Fruit fly (Drosophila melanogaster) whole organism, embryonic: Measurements from ENCODE around the gene CG4009.

Source experiments
- Atf3 ChIP-seq: fragments of 200-800 bp; sonication (Bioruptor generic); optimal IDR thresholded peaks from 3 replicates; lab custom pipeline; 2016; ENCODE audit warnings: missing biosample characterization, missing genetic modification characterization
- BEAF-32 ChIP-seq: fragments of 200-800 bp; sonication (Bioruptor generic); optimal IDR thresholded peaks from 3 replicates; lab custom pipeline; 2017; ENCODE audit warnings: missing biosample characterization, missing genetic modification characterization, mild to moderate bottlenecking, moderate library complexity, missing genetic modification reagents
- CG1024 ChIP-seq: fragments of 200-800 bp; sonication (Bioruptor generic); IDR thresholded peaks from 2 replicates; pipeline ENCODE4 v1.3.6; 2022; ENCODE audit warnings: missing biosample characterization, missing genetic modification characterization
- CG11695 ChIP-seq: fragments of 200-800 bp; sonication (Bioruptor generic); IDR thresholded peaks from 3 replicates; pipeline ENCODE4 v1.3.6; 2022; ENCODE audit warnings: missing biosample characterization, missing genetic modification characterization
- CG12299 ChIP-seq: fragments of 200-800 bp; sonication (Bioruptor generic); optimal IDR thresholded peaks from 2 replicates; lab custom pipeline; 2018; ENCODE audit warnings: missing biosample characterization, mild to moderate bottlenecking, missing genetic modification characterization
- CG12942 ChIP-seq: fragments of 200-800 bp; sonication (Bioruptor generic); optimal IDR thresholded peaks from 3 replicates; lab custom pipeline; 2016; ENCODE audit warnings: missing biosample characterization, missing genetic modification characterization
- CG13624 ChIP-seq: fragments of 200-800 bp; sonication (Bioruptor generic); optimal IDR thresholded peaks from 2 replicates; lab custom pipeline; 2016; ENCODE audit warnings: missing biosample characterization, missing genetic modification characterization
- CG14667 ChIP-seq: fragments of 200-800 bp; sonication (Bioruptor generic); IDR thresholded peaks from 2 replicates; pipeline ENCODE4 v1.3.6; 2022; ENCODE audit warnings: missing biosample characterization, missing genetic modification characterization
- CG14710 ChIP-seq: fragments of 200-800 bp; sonication (Bioruptor generic); optimal IDR thresholded peaks from 3 replicates; lab custom pipeline; 2019; ENCODE audit warnings: missing biosample characterization, mild to moderate bottlenecking, missing genetic modification characterization, moderate library complexity
- CG15479 ChIP-seq: fragments of 200-800 bp; sonication (Bioruptor generic); optimal IDR thresholded peaks from 3 replicates; lab custom pipeline; 2019; ENCODE audit warnings: missing biosample characterization, mild to moderate bottlenecking, missing genetic modification characterization, moderate library complexity
- CG17186 ChIP-seq: fragments of 200-800 bp; sonication (Bioruptor generic); optimal IDR thresholded peaks from 3 replicates; lab custom pipeline; 2017; ENCODE audit warnings: missing biosample characterization, missing genetic modification reagents, missing genetic modification characterization
- CG17361 ChIP-seq: fragments of 200-800 bp; sonication (Bioruptor generic); IDR thresholded peaks from 3 replicates; pipeline ENCODE4 v1.3.6; 2022; ENCODE audit warnings: missing biosample characterization, missing genetic modification characterization
- CG18764 ChIP-seq: fragments of 200-800 bp; sonication (Bioruptor generic); optimal IDR thresholded peaks from 3 replicates; lab custom pipeline; 2016; ENCODE audit warnings: missing biosample characterization, missing genetic modification characterization
- CG31388 ChIP-seq: fragments of 200-800 bp; sonication (Bioruptor generic); optimal IDR thresholded peaks from 2 replicates; lab custom pipeline; 2016; ENCODE audit warnings: missing biosample characterization, missing genetic modification characterization
- CG3281 ChIP-seq: fragments of 200-800 bp; sonication (Bioruptor generic); optimal IDR thresholded peaks from 3 replicates; lab custom pipeline; 2017; ENCODE audit warnings: missing biosample characterization, mild to moderate bottlenecking, missing genetic modification characterization
- CG4617 ChIP-seq: fragments of 200-800 bp; sonication (Bioruptor generic); optimal IDR thresholded peaks from 3 replicates; lab custom pipeline; 2016; ENCODE audit warnings: missing biosample characterization, missing genetic modification characterization, borderline replicate concordance
- CG4707 ChIP-seq: fragments of 200-800 bp; sonication (Bioruptor generic); optimal IDR thresholded peaks from 2 replicates; lab custom pipeline; 2018; ENCODE audit warnings: missing biosample characterization, mild to moderate bottlenecking, missing genetic modification characterization, moderate library complexity
- CG5953 ChIP-seq: fragments of 200-800 bp; sonication (Bioruptor generic); IDR thresholded peaks from 2 replicates; pipeline ENCODE4 v1.3.6; 2022; ENCODE audit warnings: missing biosample characterization, missing genetic modification characterization
- CG6689 ChIP-seq: fragments of 200-800 bp; sonication (Bioruptor generic); IDR thresholded peaks from 2 replicates; pipeline ENCODE4 v1.3.6; 2022; ENCODE audit warnings: missing biosample characterization, missing genetic modification characterization
- CG7786 ChIP-seq: fragments of 200-800 bp; sonication (Bioruptor generic); optimal IDR thresholded peaks from 2 replicates; lab custom pipeline; 2016; ENCODE audit warnings: missing biosample characterization, missing genetic modification characterization
- CG9437 ChIP-seq: fragments of 200-800 bp; sonication (Bioruptor generic); optimal IDR thresholded peaks from 2 replicates; lab custom pipeline; 2018; ENCODE audit warnings: missing biosample characterization, mild to moderate bottlenecking, missing genetic modification characterization
- CG9817 ChIP-seq: fragments of 200-800 bp; sonication (Bioruptor generic); optimal IDR thresholded peaks from 2 replicates; lab custom pipeline; 2018; ENCODE audit warnings: missing biosample characterization, mild to moderate bottlenecking, missing genetic modification characterization, moderate library complexity
- CkIIα-i1 ChIP-seq: fragments of 200-800 bp; sonication (Bioruptor generic); IDR thresholded peaks from 2 replicates; pipeline ENCODE4 v1.3.6; 2022; ENCODE audit warnings: missing biosample characterization, missing genetic modification characterization
- Doc2 ChIP-seq: fragments of 200-800 bp; sonication (Bioruptor generic); IDR thresholded peaks from 2 replicates; pipeline ENCODE4 v1.3.6; 2022; ENCODE audit warnings: missing biosample characterization, missing genetic modification characterization
- Ets65A ChIP-seq: fragments of 200-800 bp; sonication (Bioruptor generic); peaks from one replicate; lab custom pipeline; 2016; ENCODE audit warnings: missing biosample characterization, missing genetic modification characterization
- HmgD ChIP-seq: fragments of 200-800 bp; sonication (Bioruptor generic); optimal IDR thresholded peaks from 3 replicates; lab custom pipeline; 2016; ENCODE audit warnings: missing biosample characterization, missing genetic modification characterization
- Hr3 ChIP-seq: fragments of 200-800 bp; sonication (Bioruptor generic); optimal IDR thresholded peaks from 3 replicates; lab custom pipeline; 2016; ENCODE audit warnings: missing biosample characterization, missing genetic modification characterization
- Hr51 ChIP-seq, 2 experiments: fragments of 200-800 bp; sonication (Bioruptor generic); optimal IDR thresholded peaks; 2 replicates in 1 of 2; 3 replicates in 1 of 2; lab custom pipeline; 2016 to 2018; ENCODE audit warnings: missing biosample characterization in 2 of 2, missing genetic modification characterization in 2 of 2, mild to moderate bottlenecking in 1 of 2, moderate library complexity in 1 of 2
- Nf-YA ChIP-seq: fragments of 200-800 bp; sonication (Bioruptor generic); IDR thresholded peaks from 2 replicates; pipeline ENCODE4 v1.3.6; 2022; ENCODE audit warnings: missing biosample characterization, missing genetic modification characterization
- Six4 ChIP-seq: fragments of 200-800 bp; sonication (Bioruptor generic); optimal IDR thresholded peaks from 2 replicates; lab custom pipeline; 2016; ENCODE audit warnings: missing biosample characterization, missing genetic modification characterization
- Sox100B ChIP-seq: fragments of 200-800 bp; sonication (Bioruptor generic); optimal IDR thresholded peaks from 3 replicates; lab custom pipeline; 2018; ENCODE audit warnings: missing biosample characterization, mild to moderate bottlenecking, missing genetic modification characterization
- Sox102F ChIP-seq: fragments of 200-800 bp; sonication (Bioruptor generic); optimal IDR thresholded peaks from 2 replicates; lab custom pipeline; 2018; ENCODE audit warnings: missing biosample characterization, mild to moderate bottlenecking, missing genetic modification characterization, moderate library complexity
- Spps ChIP-seq: fragments of 200-800 bp; sonication (Bioruptor generic); optimal IDR thresholded peaks from 2 replicates; lab custom pipeline; 2018; ENCODE audit warnings: missing biosample characterization, mild to moderate bottlenecking, missing genetic modification characterization
- Stat92E ChIP-seq, 3 experiments: fragments of >200 bp in 2 of 3; fragments of 200-800 bp in 1 of 3; sonication (Bioruptor generic) in 1 of 3; optimal IDR thresholded peaks; 2 replicates each; lab custom pipeline; 2017 to 2019; ENCODE audit warnings: missing biosample characterization in 3 of 3, missing genetic modification characterization in 3 of 3, mild to moderate bottlenecking in 1 of 3, moderate library complexity in 1 of 3
- chif ChIP-seq, 2 experiments: fragments of 200-800 bp; sonication (Bioruptor generic); optimal IDR thresholded peaks; 3 replicates each; lab custom pipeline; 2016; ENCODE audit warnings: missing biosample characterization in 2 of 2, missing genetic modification characterization in 2 of 2
- crp ChIP-seq, 2 experiments: fragments of 200-800 bp; sonication (Bioruptor generic); optimal IDR thresholded peaks; 2 replicates in 1 of 2; 3 replicates in 1 of 2; lab custom pipeline; 2017; ENCODE audit warnings: missing biosample characterization in 2 of 2, missing genetic modification characterization in 2 of 2, mild to moderate bottlenecking in 1 of 2, moderate library complexity in 1 of 2
- cwo ChIP-seq: fragments of 200-800 bp; sonication (Bioruptor generic); optimal IDR thresholded peaks from 3 replicates; lab custom pipeline; 2017; ENCODE audit warnings: missing biosample characterization, missing genetic modification characterization, mild to moderate bottlenecking, moderate library complexity, missing genetic modification reagents
- danr ChIP-seq: fragments of 200-800 bp; sonication (Bioruptor generic); IDR thresholded peaks from 2 replicates; pipeline ENCODE4 v1.3.6; 2022; ENCODE audit warnings: missing biosample characterization, missing genetic modification characterization
- en ChIP-seq: fragments of 200-800 bp; sonication (Bioruptor generic); optimal IDR thresholded peaks from 2 replicates; lab custom pipeline; 2016; ENCODE audit warnings: missing biosample characterization, missing genetic modification characterization
- fu2 ChIP-seq: fragments of 200-800 bp; sonication (Bioruptor generic); optimal IDR thresholded peaks from 2 replicates; lab custom pipeline; 2016; ENCODE audit warnings: missing biosample characterization, missing genetic modification characterization
- her ChIP-seq: fragments of 200-800 bp; sonication (Bioruptor generic); optimal IDR thresholded peaks from 2 replicates; lab custom pipeline; 2016; ENCODE audit warnings: missing biosample characterization, missing genetic modification characterization
- insv ChIP-seq, 2 experiments: fragments of 200-800 bp; sonication (Bioruptor generic); optimal IDR thresholded peaks; 3 replicates each; lab custom pipeline; 2016 to 2018; ENCODE audit warnings: missing biosample characterization in 2 of 2, missing genetic modification characterization in 2 of 2
- lab ChIP-seq: fragments of 200-800 bp; sonication (Bioruptor generic); optimal IDR thresholded peaks from 3 replicates; lab custom pipeline; 2017; ENCODE audit warnings: missing biosample characterization, missing genetic modification characterization, mild to moderate bottlenecking, moderate library complexity, missing genetic modification reagents
- mld ChIP-seq: fragments of 200-800 bp; sonication (Bioruptor generic); IDR thresholded peaks from 3 replicates; pipeline ENCODE4 v1.3.6; 2022; ENCODE audit warnings: missing biosample characterization, missing genetic modification characterization; ENCODE audit not compliant: partially characterized antibody
- oc ChIP-seq: fragments of 200-800 bp; sonication (Bioruptor generic); optimal IDR thresholded peaks from 2 replicates; lab custom pipeline; 2018; ENCODE audit warnings: missing biosample characterization, mild to moderate bottlenecking, missing genetic modification characterization, moderate library complexity
- sd ChIP-seq: fragments of 200-800 bp; sonication (Bioruptor generic); optimal IDR thresholded peaks from 3 replicates; lab custom pipeline; 2018; ENCODE audit warnings: missing biosample characterization, mild to moderate bottlenecking, missing genetic modification characterization, moderate library complexity
- sim ChIP-seq: fragments of 200-800 bp; sonication (Bioruptor generic); IDR thresholded peaks from 2 replicates; pipeline ENCODE4 v1.3.6; 2022; ENCODE audit warnings: missing biosample characterization, missing genetic modification characterization
- toy ChIP-seq: fragments of 200-800 bp; sonication (Bioruptor generic); IDR thresholded peaks from 2 replicates; pipeline ENCODE4 v1.3.6; 2022; ENCODE audit warnings: missing biosample characterization, missing genetic modification characterization
- zen ChIP-seq: fragments of 200-800 bp; sonication (Bioruptor generic); optimal IDR thresholded peaks from 3 replicates; lab custom pipeline; 2018; ENCODE audit warnings: missing biosample characterization, mild to moderate bottlenecking, missing genetic modification characterization, moderate library complexity
- zfh2 ChIP-seq: fragments of 200-800 bp; sonication (Bioruptor generic); optimal IDR thresholded peaks from 2 replicates; lab custom pipeline; 2016; ENCODE audit warnings: missing biosample characterization, missing genetic modification characterization

CG4009 gene

dm6 chr3R:17020956-17021355 lies 14.9 kb downstream of the CG4009 start, which contains the start of gene Adsl (continued):
- TF ChIP-seq mld (GFP tag; lab: Robert Waterston, UW) (no peak), CG18764 (GFP tag; lab: Kevin White, UChicago) (peak; percentile 32), CG11695 (GFP tag; lab: Robert Waterston, UW) (no peak), CG1024 (GFP tag; lab: Robert Waterston, UW) (peak; percentile 43), CG7786 (GFP tag; lab: Kevin White, UChicago) (no peak), CG12299 (tag; lab: Kevin White, UChicago) (peak; percentile 45), CG4617 (no peak), CG12942 (no peak), crp (GFP tag; optimal IDR thresholded peaks at IDR 0.05; lab: Kevin White, UChicago) (peak in 1 of 2 experiments; percentile 69), CkIIα-i1 (GFP tag; lab: Robert Waterston, UW) (no peak), CG15479 (GFP tag; lab: Kevin White, UChicago) (peak; percentile 5), Spps (tag; lab: Kevin White, UChicago) (peak; percentile 67), zfh2 (GFP tag; lab: Kevin White, UChicago) (no peak), Hr51 (GFP tag; optimal IDR thresholded peaks at IDR 0.05; lab: Kevin White, UChicago) (peak in 1 of 2 experiments; percentile 9), sd (tag; lab: Kevin White, UChicago) (no peak), CG9817 (tag; lab: Kevin White, UChicago) (peak; percentile 58), cwo (GFP tag; lab: Kevin White, UChicago) (peak; percentile 37), HmgD (no peak), Stat92E (GFP tag; optimal IDR thresholded peaks at IDR 0.05; lab: Kevin White, UChicago) (no peak), Six4 (GFP tag; lab: Kevin White, UChicago) (peak; percentile 49), CG13624 (GFP tag; lab: Kevin White, UChicago) (peak; percentile 19), CG14710 (tag; lab: Kevin White, UChicago) (peak; percentile 79), chif (GFP tag; optimal IDR thresholded peaks at IDR 0.05; lab: Kevin White, UChicago) (peak in 1 of 2 experiments; percentile 26), CG5953 (0 out of 2 replicates have a peak, but pooled peaks have one; percentile 36), Doc2 (GFP tag; lab: Robert Waterston, UW) (no peak), CG4707 (peak; percentile 75), Ets65A (GFP tag; lab: Kevin White, UChicago) (no peak), CG9437 (GFP tag; lab: Kevin White, UChicago) (peak; percentile 65), CG14667 (GFP tag; lab: Robert Waterston, UW) (no peak), sim (GFP tag; lab: Robert Waterston, UW) (peak; percentile 69), CG6689 (GFP tag; lab: Robert Waterston, UW) (peak; percentile 31; the same call in 1 of the 2 replicates), BEAF-32 (GFP tag; lab: Kevin White, UChicago) (peak; percentile 57), fu2 (no peak), Sox100B (GFP tag; lab: Kevin White, UChicago) (peak; percentile 74), en (GFP tag; lab: Kevin White, UChicago) (peak; percentile 39), toy (GFP tag; lab: Robert Waterston, UW) (0 out of 2 replicates have a peak, but pooled peaks have one; percentile 16), lab (GFP tag; lab: Kevin White, UChicago) (peak; percentile 82), CG17186 (GFP tag; lab: Kevin White, UChicago) (peak; percentile 60), zen (tag; lab: Kevin White, UChicago) (peak; percentile 67), her (GFP tag; lab: Kevin White, UChicago) (no peak), CG3281 (GFP tag; lab: Kevin White, UChicago) (peak; percentile 83), Atf3 (no peak), Nf-YA (peak; percentile 49; the same call in 1 of the 2 replicates), insv (GFP tag; optimal IDR thresholded peaks at IDR 0.05; lab: Kevin White, UChicago) (peak in 1 of 2 experiments; percentile 68), Hr3 (GFP tag; lab: Kevin White, UChicago) (no peak), Sox102F (GFP tag; lab: Kevin White, UChicago) (no peak), oc (tag; lab: Kevin White, UChicago) (peak; percentile 62), danr (GFP tag; lab: Robert Waterston, UW) (no peak), CG17361 (GFP tag; lab: Robert Waterston, UW) (no peak; the same call in 1 of the 3 replicates), CG31388 (GFP tag; lab: Kevin White, UChicago) (no peak)
